Fruit fly (Drosophila melanogaster) whole organism, larva: Measurements from ENCODE around the gene CG14892.

ENCODE experiments used
- noc ChIP-seq: fragments of 200-800 bp; sonication (Bioruptor generic); optimal IDR thresholded peaks from 3 replicates; lab custom pipeline; 2019; ENCODE audit warnings: missing biosample characterization, mild to moderate bottlenecking, missing genetic modification characterization, moderate library complexity

Gene CG14892

DNA sequence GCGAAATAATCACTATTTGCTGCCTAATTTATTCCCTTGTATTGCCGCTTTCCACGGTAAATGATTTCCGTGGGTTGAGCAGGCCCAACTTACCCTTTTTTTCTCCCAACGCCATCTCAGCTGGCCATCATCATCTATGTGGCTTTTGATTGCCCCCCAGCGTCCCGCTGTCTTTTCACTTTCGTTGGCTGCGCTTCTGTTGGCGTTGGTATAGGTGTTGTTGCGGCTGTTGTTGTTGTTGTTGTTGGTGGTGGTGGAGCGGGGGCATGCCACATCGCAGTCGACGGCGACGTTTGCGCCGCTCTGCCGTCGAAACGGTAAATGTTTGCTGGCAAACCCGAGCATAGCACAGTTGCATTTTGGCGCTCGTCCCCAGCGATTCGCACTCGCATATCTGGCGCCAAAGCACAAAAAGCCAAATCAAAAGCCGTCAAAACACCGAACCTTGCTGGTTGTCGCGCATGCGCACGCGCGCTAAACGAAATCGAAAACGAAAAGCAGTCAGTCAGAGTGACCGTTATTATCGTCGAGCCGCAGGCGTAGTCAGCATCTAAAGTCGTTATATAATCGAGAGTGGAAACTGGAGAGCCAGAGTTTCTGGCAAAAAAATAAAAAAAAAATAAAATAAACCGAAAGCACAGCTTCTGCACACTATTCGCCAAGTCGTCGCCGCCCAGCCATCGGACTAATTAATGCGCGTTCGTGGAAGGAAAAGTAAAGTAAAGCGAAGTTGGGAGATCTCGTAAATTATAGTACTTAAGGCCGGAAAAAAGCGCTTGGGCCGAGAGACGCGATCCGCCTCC, at the start of gene CG14892:
CG14892 (plus strand) TSS at position 359 of the 803 bp plus-strand sequence.
- no peak for TF ChIP-seq noc (tag; lab: Kevin White, UChicago)

DNA sequence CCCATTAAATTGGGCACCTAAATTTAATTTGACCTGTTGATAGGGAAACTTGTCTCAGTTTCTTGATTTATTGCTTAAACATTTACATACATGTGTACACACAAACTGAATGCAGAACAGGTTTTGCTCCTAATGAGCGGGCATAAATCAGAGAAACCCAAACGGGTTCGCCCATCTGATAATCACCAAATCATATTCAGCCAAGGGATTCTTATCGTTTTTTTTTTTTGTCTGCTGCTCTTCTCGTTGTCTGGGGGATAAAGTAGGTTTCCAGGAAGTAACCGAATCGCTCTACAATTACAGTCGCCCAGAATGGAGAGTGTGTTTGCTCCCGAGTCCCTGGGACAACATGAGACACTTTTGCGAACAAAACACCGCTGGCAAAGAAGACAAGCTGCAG, 48.5 kb upstream of the CG14892 start:
- TF ChIP-seq noc (tag; lab: Kevin White, UChicago): no peak

DNA sequence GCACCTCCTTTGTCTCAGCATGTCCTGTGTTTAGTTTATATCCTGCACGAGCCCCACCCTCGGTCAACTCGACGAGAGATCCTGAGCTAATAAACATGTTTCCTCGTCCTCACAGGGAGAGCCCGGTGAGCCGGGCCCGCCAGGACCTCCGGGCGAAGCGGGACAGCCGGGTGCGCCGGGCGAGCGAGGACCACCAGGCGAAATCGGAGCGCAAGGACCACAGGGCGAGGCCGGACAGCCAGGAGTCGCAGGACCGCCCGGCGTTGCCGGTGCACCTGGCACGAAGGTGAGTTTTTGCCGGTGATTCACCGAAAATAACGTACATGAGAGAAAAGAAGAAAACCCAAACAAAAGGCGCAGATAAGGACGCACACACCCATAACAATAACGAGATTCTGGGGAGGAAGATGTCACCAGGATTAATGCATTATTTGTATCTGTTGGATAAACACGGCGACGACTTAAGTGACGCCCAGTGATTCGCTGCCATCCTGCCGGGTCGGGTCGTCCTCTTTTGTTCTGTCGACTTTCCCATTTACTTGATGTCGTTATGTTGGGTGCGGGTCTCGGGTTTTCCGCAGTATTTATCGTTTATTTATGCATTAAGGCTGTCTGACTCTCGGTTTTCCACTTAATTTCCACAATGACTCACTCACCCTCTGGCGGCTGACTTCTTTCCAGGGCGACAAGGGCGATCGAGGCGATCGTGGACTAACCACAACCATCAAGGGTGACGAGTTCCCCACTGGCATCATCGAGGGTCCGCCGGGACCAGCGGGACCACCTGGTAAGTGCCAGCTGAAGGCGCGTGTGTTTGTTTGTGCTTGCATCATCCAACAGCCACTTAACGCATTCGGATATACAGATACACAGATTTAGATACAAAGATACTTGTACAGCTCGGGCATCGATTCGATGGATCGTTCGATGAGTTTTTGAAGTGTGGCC, 42.3 kb upstream of the CG14892 start:
- TF ChIP-seq noc (tag; lab: Kevin White, UChicago): no peak

dm6 chr3R:16553459-16554230, 40.6 kb upstream of the CG14892 start:
- no peak for TF ChIP-seq noc (tag; lab: Kevin White, UChicago)

DNA sequence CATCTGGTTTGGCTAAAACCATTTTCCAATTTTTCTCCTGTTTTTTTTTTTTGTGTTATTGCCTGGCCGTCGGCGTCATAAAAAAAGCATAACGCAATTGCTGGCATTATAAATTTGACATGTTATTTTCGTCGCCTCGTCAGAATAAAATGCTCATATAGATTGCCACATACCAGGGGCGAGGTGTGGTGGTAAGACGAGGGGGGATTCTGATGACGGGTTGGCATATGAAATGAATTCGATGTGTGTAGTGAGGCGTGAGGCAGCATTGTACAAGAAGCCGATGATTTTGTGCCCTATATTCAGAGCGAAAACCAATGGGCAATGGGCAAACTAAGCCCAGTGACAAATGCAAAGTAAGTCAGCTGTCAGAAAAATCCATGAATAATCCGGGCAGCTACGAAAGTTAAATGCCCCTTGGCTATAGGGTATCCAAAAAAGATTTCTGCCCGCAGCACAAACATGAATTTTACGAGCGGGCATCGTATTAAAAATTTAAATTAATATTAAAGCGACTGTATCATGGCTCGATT, 35.5 kb upstream of the CG14892 start:
- TF ChIP-seq noc (tag; lab: Kevin White, UChicago): no peak

dm6 chr3R:16564775-16565174, 29.4 kb upstream of the CG14892 start:
- no peak for TF ChIP-seq noc (tag; lab: Kevin White, UChicago)

DNA sequence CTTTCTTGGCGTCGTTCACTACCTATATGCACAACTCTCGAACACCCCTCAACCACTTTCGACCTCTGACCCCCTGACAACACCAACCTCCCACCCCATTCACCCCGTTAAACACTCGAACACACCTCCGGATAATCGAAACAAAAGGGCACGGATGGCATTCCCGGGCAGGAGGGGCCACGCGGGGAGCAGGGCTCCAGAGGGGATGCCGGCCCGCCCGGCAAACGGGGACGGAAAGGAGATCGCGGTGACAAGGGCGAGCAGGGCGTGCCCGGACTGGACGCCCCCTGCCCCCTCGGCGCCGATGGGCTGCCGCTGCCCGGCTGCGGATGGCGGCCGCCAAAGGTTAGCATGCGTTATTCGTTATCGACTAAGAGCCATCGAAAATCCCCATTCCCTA, 24.9 kb upstream of the CG14892 start:
- no peak for TF ChIP-seq noc (tag; lab: Kevin White, UChicago)

dm6 chr3R:16570484-16570883, 23.7 kb upstream of the CG14892 start:
- TF ChIP-seq noc (tag; lab: Kevin White, UChicago): no peak

DNA sequence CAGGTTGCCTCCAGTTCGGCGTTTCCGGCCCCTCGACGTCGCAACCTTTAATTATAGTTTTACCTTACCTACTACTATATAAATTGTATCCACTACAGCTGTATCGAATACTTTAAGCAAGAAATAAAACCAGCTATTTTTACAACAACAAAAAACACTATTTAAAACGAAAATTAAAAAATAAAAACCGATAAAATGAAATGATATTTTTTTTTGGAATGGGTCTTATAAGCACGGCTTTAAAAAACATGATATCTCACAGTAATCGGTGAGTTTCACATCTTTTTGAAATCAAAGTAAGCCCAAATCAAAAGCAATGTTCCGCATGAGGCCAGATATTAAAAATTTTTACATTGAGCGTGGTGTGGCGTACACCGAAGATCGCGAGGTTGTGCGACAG, 23.0 kb upstream of the CG14892 start, which contains the start of gene CG14891:
CG14891 (plus strand) TSS at position 301 of the 400 bp plus-strand sequence.
- TF ChIP-seq noc (tag; lab: Kevin White, UChicago): no peak

dm6 chr3R:16573483-16574145, 20.6 kb upstream of the CG14892 start, which contains the start of gene CG14903:
Gene CG14903 (minus strand): TSS chr3R:16573752.
- no peak for TF ChIP-seq noc (tag; lab: Kevin White, UChicago)

DNA sequence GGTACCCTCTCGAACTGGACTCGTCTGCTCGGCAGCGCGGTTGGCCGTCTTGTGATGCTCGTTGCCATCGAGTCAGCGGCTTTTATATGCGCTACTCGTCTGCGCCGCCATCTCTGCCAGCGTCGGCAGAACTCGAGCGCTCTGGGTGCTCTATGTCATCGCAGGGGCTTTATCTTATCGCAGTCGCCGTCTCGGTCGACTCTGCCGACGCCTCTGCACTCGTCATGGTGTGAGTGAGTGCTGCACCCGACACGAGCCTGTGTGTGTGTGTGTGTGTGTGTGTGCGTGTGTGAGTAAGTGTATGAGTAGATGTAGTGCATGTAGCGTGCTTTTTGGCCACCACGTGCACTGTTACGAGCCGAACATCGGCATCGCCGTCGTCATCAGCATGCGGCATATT, 10.6 kb upstream of the CG14892 start, which contains the start of gene Scp2:
Scp2 (minus strand) TSS at position 59 of the 400 bp plus-strand sequence.
- no peak for TF ChIP-seq noc (tag; lab: Kevin White, UChicago)

- no peak for TF ChIP-seq noc (tag; lab: Kevin White, UChicago)
These were observed 2.8 kb upstream of the CG14892 start for dm6 chr3R:16591407-16591806.

dm6 chr3R:16594961-16595360, 747 bp downstream of the CG14892 start:
- no peak for TF ChIP-seq noc (tag; lab: Kevin White, UChicago)

DNA sequence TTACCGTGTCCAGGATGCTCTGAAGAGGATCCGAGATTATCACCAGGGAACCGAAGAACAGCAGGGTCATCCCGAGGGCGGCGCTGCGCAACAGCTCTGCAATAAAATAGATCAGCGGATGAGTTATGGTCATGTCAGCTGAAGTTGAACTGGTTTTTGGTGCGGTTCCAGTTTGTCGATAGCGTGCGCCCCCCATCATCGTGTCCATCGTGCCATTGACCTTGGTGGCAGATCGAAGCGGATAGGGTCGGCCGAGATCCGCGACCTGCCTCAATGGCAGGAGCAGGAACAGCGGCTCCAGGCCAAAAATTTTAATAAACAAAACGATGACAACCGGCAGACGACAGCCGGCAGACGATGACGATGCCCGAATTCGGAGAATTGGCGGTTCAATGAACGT, 5.4 kb downstream of the CG14892 start:
- no peak for TF ChIP-seq noc (tag; lab: Kevin White, UChicago)
